Fruit fly (Drosophila melanogaster) whole organism, embryonic: ENCODE data around the gene CG7860.
A peak's percentile ranks its signal among the peaks of the same experiment; 100 is the strongest.

Source experiments
- CG10147 ChIP-seq: fragments of 200-800 bp; sonication (Bioruptor generic); optimal IDR thresholded peaks from 2 replicates; lab custom pipeline; 2019; ENCODE audit warnings: missing biosample characterization, mild to moderate bottlenecking, missing genetic modification characterization, moderate library complexity
- CG10654 ChIP-seq: fragments of 200-800 bp; sonication (Bioruptor generic); optimal IDR thresholded peaks from 2 replicates; lab custom pipeline; 2016; ENCODE audit warnings: missing biosample characterization, missing genetic modification characterization
- CG11695 ChIP-seq: fragments of 200-800 bp; sonication (Bioruptor generic); IDR thresholded peaks from 3 replicates; pipeline ENCODE4 v1.3.6; 2022; ENCODE audit warnings: missing biosample characterization, missing genetic modification characterization
- CG11696 ChIP-seq: fragments of 200-800 bp; sonication (Bioruptor generic); IDR thresholded peaks from 2 replicates; pipeline ENCODE4 v1.3.6; 2022; ENCODE audit warnings: missing biosample characterization, missing genetic modification characterization
- CG11723 ChIP-seq: fragments of 200-800 bp; sonication (Bioruptor generic); optimal IDR thresholded peaks from 2 replicates; lab custom pipeline; 2017; ENCODE audit warnings: missing biosample characterization, mild to moderate bottlenecking, missing genetic modification characterization
- CG12942 ChIP-seq: fragments of 200-800 bp; sonication (Bioruptor generic); optimal IDR thresholded peaks from 3 replicates; lab custom pipeline; 2016; ENCODE audit warnings: missing biosample characterization, missing genetic modification characterization
- CG13287 ChIP-seq: fragments of 200-800 bp; sonication (Bioruptor generic); IDR thresholded peaks from 2 replicates; pipeline ENCODE4 v1.3.6; 2022; ENCODE audit warnings: missing biosample characterization, missing genetic modification characterization; ENCODE audit not compliant: partially characterized antibody
- CG13775 ChIP-seq: fragments of 200-800 bp; sonication (Bioruptor generic); optimal IDR thresholded peaks from 3 replicates; lab custom pipeline; 2017; ENCODE audit warnings: missing biosample characterization, mild to moderate bottlenecking, missing genetic modification characterization
- CG14965 ChIP-seq: fragments of 200-800 bp; sonication (Bioruptor generic); optimal IDR thresholded peaks from 2 replicates; lab custom pipeline; 2016; ENCODE audit warnings: missing biosample characterization, missing genetic modification characterization, borderline replicate concordance
- CG1603 ChIP-seq: fragments of 200-800 bp; sonication (Bioruptor generic); optimal IDR thresholded peaks from 2 replicates; lab custom pipeline; 2019; ENCODE audit warnings: missing biosample characterization, mild to moderate bottlenecking, missing genetic modification characterization, moderate library complexity
- CG18011 ChIP-seq: fragments of 200-800 bp; sonication (Bioruptor generic); optimal IDR thresholded peaks from 2 replicates; lab custom pipeline; 2017; ENCODE audit warnings: missing biosample characterization, missing genetic modification characterization, mild to moderate bottlenecking, moderate library complexity, missing genotype
- CG18262 ChIP-seq: fragments of 200-800 bp; optimal IDR thresholded peaks from 3 replicates; lab custom pipeline; 2019; ENCODE audit warnings: missing biosample characterization, mild to moderate bottlenecking, missing genetic modification characterization, moderate library complexity
- CG33557 ChIP-seq: fragments of 200-800 bp; sonication (Bioruptor generic); optimal IDR thresholded peaks from 2 replicates; lab custom pipeline; 2019; ENCODE audit warnings: missing biosample characterization, mild to moderate bottlenecking, missing genetic modification characterization, moderate library complexity
- CG3995 ChIP-seq: fragments of 200-800 bp; sonication (Bioruptor generic); optimal IDR thresholded peaks from 3 replicates; lab custom pipeline; 2016; ENCODE audit warnings: missing biosample characterization, missing genetic modification characterization
- CG4820 ChIP-seq: fragments of 200-800 bp; sonication (Bioruptor generic); optimal IDR thresholded peaks from 3 replicates; lab custom pipeline; 2016; ENCODE audit warnings: missing biosample characterization, missing genetic modification characterization
- CG6854 ChIP-seq: fragments of 200-800 bp; sonication (Bioruptor generic); optimal IDR thresholded peaks from 3 replicates; lab custom pipeline; 2017; ENCODE audit warnings: missing biosample characterization, mild to moderate bottlenecking, missing genetic modification characterization
- Dek ChIP-seq: fragments of 200-800 bp; sonication (Bioruptor generic); optimal IDR thresholded peaks from 3 replicates; lab custom pipeline; 2019; ENCODE audit warnings: missing biosample characterization, mild to moderate bottlenecking, missing genetic modification characterization, moderate library complexity
- Fer1 ChIP-seq: fragments of 200-800 bp; sonication (Bioruptor generic); optimal IDR thresholded peaks from 2 replicates; lab custom pipeline; 2017; ENCODE audit warnings: missing biosample characterization, mild to moderate bottlenecking, missing genetic modification characterization
- Fer3 ChIP-seq: fragments of 200-800 bp; sonication (Bioruptor generic); optimal IDR thresholded peaks from 2 replicates; lab custom pipeline; 2018; ENCODE audit warnings: missing biosample characterization, mild to moderate bottlenecking, missing genetic modification characterization, moderate library complexity
- H15 ChIP-seq: fragments of 200-800 bp; sonication (Bioruptor generic); IDR thresholded peaks from 3 replicates; pipeline ENCODE4 v1.3.6; 2022; ENCODE audit warnings: missing biosample characterization, missing genetic modification characterization
- Hmr ChIP-seq: fragments of 200-800 bp; sonication (Bioruptor generic); optimal IDR thresholded peaks from 3 replicates; lab custom pipeline; 2017; ENCODE audit warnings: mild to moderate bottlenecking, missing biosample characterization, missing genetic modification reagents, missing genetic modification characterization
- Hr78 ChIP-seq, 2 experiments: fragments of 200-800 bp in 1 of 2; fragments of >200 bp in 1 of 2; sonication (Bioruptor generic) in 1 of 2; optimal IDR thresholded peaks; 2 replicates each; lab custom pipeline; 2017 to 2019; ENCODE audit warnings: missing biosample characterization in 2 of 2, missing genetic modification characterization in 2 of 2, mild to moderate bottlenecking in 1 of 2, moderate library complexity in 1 of 2
- Mes4 ChIP-seq: fragments of 200-800 bp; sonication (Bioruptor generic); optimal IDR thresholded peaks from 2 replicates; lab custom pipeline; 2016; ENCODE audit warnings: missing biosample characterization, missing genetic modification characterization
- Myb ChIP-seq: fragments of 200-800 bp; sonication (Bioruptor generic); optimal IDR thresholded peaks from 2 replicates; lab custom pipeline; 2016; ENCODE audit warnings: missing biosample characterization, missing genetic modification characterization
- Neu2 ChIP-seq: fragments of 200-800 bp; sonication (Bioruptor generic); optimal IDR thresholded peaks from 3 replicates; lab custom pipeline; 2016; ENCODE audit warnings: missing biosample characterization, missing genetic modification characterization, borderline replicate concordance
- Oaz ChIP-seq: fragments of 200-800 bp; sonication (Bioruptor generic); IDR thresholded peaks from 2 replicates; pipeline ENCODE4 v1.3.6; 2022; ENCODE audit warnings: missing biosample characterization, missing genetic modification characterization
- Ravus ChIP-seq: fragments of 200-800 bp; sonication (Bioruptor generic); IDR thresholded peaks from 2 replicates; pipeline ENCODE4 v1.3.6; 2022; ENCODE audit warnings: missing biosample characterization, missing genetic modification characterization
- Sin3A ChIP-seq: fragments of >200 bp; optimal IDR thresholded peaks from 2 replicates; lab custom pipeline; 2018
- Ssrp ChIP-seq: fragments of 200-800 bp; sonication (Bioruptor generic); optimal IDR thresholded peaks from 2 replicates; lab custom pipeline; 2018; ENCODE audit warnings: missing biosample characterization, mild to moderate bottlenecking, missing genetic modification characterization, moderate library complexity
- Tbp ChIP-seq: fragments of >200 bp; optimal IDR thresholded peaks from 2 replicates; lab custom pipeline; 2018; ENCODE audit warnings: missing biosample characterization, missing genetic modification characterization
- Xbp1 ChIP-seq: fragments of 200-800 bp; sonication (Bioruptor generic); optimal IDR thresholded peaks from 3 replicates; lab custom pipeline; 2016; ENCODE audit warnings: missing biosample characterization, mild to moderate bottlenecking, missing genetic modification characterization
- bbx ChIP-seq: fragments of 200-800 bp; sonication (Bioruptor generic); IDR thresholded peaks from 2 replicates; pipeline ENCODE4 v1.3.6; 2022; ENCODE audit warnings: missing biosample characterization, missing genetic modification characterization; ENCODE audit not compliant: partially characterized antibody
- da ChIP-seq: fragments of 200-800 bp; sonication (Bioruptor generic); optimal IDR thresholded peaks from 2 replicates; lab custom pipeline; 2016; ENCODE audit warnings: missing biosample characterization, missing genetic modification characterization
- dimm ChIP-seq: fragments of 200-800 bp; sonication (Bioruptor generic); IDR thresholded peaks from 2 replicates; pipeline ENCODE4 v1.3.6; 2022; ENCODE audit warnings: missing biosample characterization, missing genetic modification characterization
- dmrt99B ChIP-seq: fragments of 200-800 bp; sonication (Bioruptor generic); optimal IDR thresholded peaks from 2 replicates; lab custom pipeline; 2018; ENCODE audit warnings: missing biosample characterization, mild to moderate bottlenecking, missing genetic modification characterization, moderate library complexity
- dpn ChIP-seq, 2 experiments: fragments of 200-800 bp; sonication (Bioruptor generic); optimal IDR thresholded peaks; 3 replicates each; lab custom pipeline; 2016; ENCODE audit warnings: missing biosample characterization in 2 of 2, missing genetic modification characterization in 2 of 2
- dysf ChIP-seq: fragments of 200-800 bp; sonication (Bioruptor generic); IDR thresholded peaks from 3 replicates; pipeline ENCODE4 v1.3.6; 2022; ENCODE audit warnings: missing biosample characterization, missing genetic modification characterization
- grn ChIP-seq: fragments of 200-800 bp; sonication (Bioruptor generic); optimal IDR thresholded peaks from 3 replicates; lab custom pipeline; 2017; ENCODE audit warnings: missing biosample characterization, missing genetic modification characterization
- gsb-n ChIP-seq: fragments of 200-800 bp; sonication (Bioruptor generic); optimal IDR thresholded peaks from 3 replicates; lab custom pipeline; 2018; ENCODE audit warnings: missing biosample characterization, mild to moderate bottlenecking, missing genetic modification characterization
- klu ChIP-seq: fragments of 200-800 bp; sonication (Bioruptor generic); IDR thresholded peaks from 2 replicates; pipeline ENCODE4 v1.3.6; 2022; ENCODE audit warnings: missing biosample characterization, missing genetic modification characterization
- nau ChIP-seq: fragments of 200-800 bp; sonication (Bioruptor generic); optimal IDR thresholded peaks from 3 replicates; lab custom pipeline; 2017; ENCODE audit warnings: missing biosample characterization, mild to moderate bottlenecking, missing genetic modification characterization, missing genetic modification reagents
- pb ChIP-seq: fragments of 200-800 bp; sonication (Bioruptor generic); optimal IDR thresholded peaks from 3 replicates; lab custom pipeline; 2016; ENCODE audit warnings: missing biosample characterization, missing genetic modification characterization
- peb ChIP-seq: fragments of 200-800 bp; sonication (Bioruptor generic); IDR thresholded peaks from 2 replicates; pipeline ENCODE4 v1.3.6; 2022; ENCODE audit warnings: missing biosample characterization, missing genetic modification characterization
- row ChIP-seq: fragments of 200-800 bp; sonication (Bioruptor generic); IDR thresholded peaks from 3 replicates; pipeline ENCODE4 v1.3.6; 2022; ENCODE audit warnings: missing biosample characterization, missing genetic modification characterization
- sens ChIP-seq: fragments of 200-800 bp; sonication (Bioruptor generic); peaks from one replicate; lab custom pipeline; 2016; ENCODE audit warnings: missing biosample characterization, missing genetic modification characterization
- slbo ChIP-seq: fragments of 200-800 bp; sonication (Bioruptor generic); IDR thresholded peaks from 2 replicates; pipeline ENCODE4 v1.3.6; 2022; ENCODE audit warnings: missing biosample characterization, missing genetic modification characterization
- slou ChIP-seq: fragments of 200-800 bp; sonication (Bioruptor generic); optimal IDR thresholded peaks from 3 replicates; lab custom pipeline; 2016; ENCODE audit warnings: missing biosample characterization, missing genetic modification characterization
- sug ChIP-seq: fragments of 200-800 bp; optimal IDR thresholded peaks from 2 replicates; lab custom pipeline; 2019; ENCODE audit warnings: missing biosample characterization, mild to moderate bottlenecking, missing genetic modification characterization, moderate library complexity
- twi ChIP-seq: fragments of 200-800 bp; optimal IDR thresholded peaks from 2 replicates; lab custom pipeline; 2019; ENCODE audit warnings: missing biosample characterization, mild to moderate bottlenecking, missing genetic modification characterization, moderate library complexity
- vnd ChIP-seq: fragments of 200-800 bp; sonication (Bioruptor generic); IDR thresholded peaks from 3 replicates; pipeline ENCODE4 v1.3.6; 2022; ENCODE audit warnings: missing biosample characterization, missing genetic modification characterization; ENCODE audit not compliant: partially characterized antibody

CG7860 gene

dm6 chrX:15618953-15619630 is 50.3 kb downstream of the CG7860 start (continued):
- TF ChIP-seq H15 (GFP tag; lab: Robert Waterston, UW): peak; percentile 79
- peak; percentile 84 for TF ChIP-seq CG4820
- TF ChIP-seq CG6854: peak; percentile 21
- TF ChIP-seq CG3995 (GFP tag; lab: Kevin White, UChicago): peak; percentile 20
- TF ChIP-seq grn (GFP tag; lab: Kevin White, UChicago): peak; percentile 88
- peak; percentile 87 for TF ChIP-seq CG10654 (GFP tag; lab: Kevin White, UChicago)
- peak; percentile 53 for TF ChIP-seq Mes4 (GFP tag; lab: Kevin White, UChicago)
- TF ChIP-seq CG10147 (GFP tag; lab: Kevin White, UChicago): peak; percentile 61
- peak; percentile 51 for TF ChIP-seq da (GFP tag; lab: Kevin White, UChicago)
- peak; percentile 78 for TF ChIP-seq Fer1 (GFP tag; lab: Kevin White, UChicago)
- no peak for TF ChIP-seq CG13287 (GFP tag; lab: Robert Waterston, UW)
- peak; percentile 62 for TF ChIP-seq Oaz (GFP tag; lab: Robert Waterston, UW)
- TF ChIP-seq klu (GFP tag; lab: Robert Waterston, UW): peak; percentile 52; the same call in 1 of the 2 replicates
- TF ChIP-seq Fer3: peak; percentile 71

- TF ChIP-seq row (no peak), dimm (GFP tag; lab: Robert Waterston, UW) (no peak), Xbp1 (GFP tag; lab: Kevin White, UChicago) (no peak), slou (GFP tag; lab: Kevin White, UChicago) (no peak), Myb (GFP tag; lab: Kevin White, UChicago) (no peak), sens (no peak), CG13775 (GFP tag; lab: Kevin White, UChicago) (no peak), twi (tag; lab: Kevin White, UChicago) (no peak), CG18262 (tag; lab: Kevin White, UChicago) (peak; percentile 11), dmrt99B (tag; lab: Kevin White, UChicago) (peak; percentile 3), CG11696 (0 out of 2 replicates have a peak, but pooled peaks have one; percentile 5), dysf (GFP tag; lab: Robert Waterston, UW) (no peak), Ssrp (tag; lab: Kevin White, UChicago) (no peak), nau (no peak), Sin3A (no peak), slbo (GFP tag; lab: Robert Waterston, UW) (no peak), Hmr (GFP tag; lab: Kevin White, UChicago) (no peak), Dek (no peak), sug (peak; percentile 52), bbx (no peak), CG12942 (GFP tag; lab: Kevin White, UChicago) (no peak), Ravus (GFP tag; lab: Robert Waterston, UW) (no peak), gsb-n (no peak), peb (GFP tag; lab: Robert Waterston, UW) (no peak), CG1603 (tag; lab: Kevin White, UChicago) (peak; percentile 50), CG11695 (GFP tag; lab: Robert Waterston, UW) (no peak), dpn (GFP tag; optimal IDR thresholded peaks at IDR 0.05; lab: Kevin White, UChicago) (no peak), Hr78 (GFP tag; optimal IDR thresholded peaks at IDR 0.05; lab: Kevin White, UChicago) (peak in 1 of 2 experiments; percentile 85), pb (GFP tag; lab: Kevin White, UChicago) (no peak), CG14965 (GFP tag; lab: Kevin White, UChicago) (no peak), CG18011 (GFP tag; lab: Kevin White, UChicago) (no peak), Neu2 (GFP tag; lab: Kevin White, UChicago) (no peak), vnd (GFP tag; lab: Robert Waterston, UW) (no peak), Tbp (GFP tag; lab: Kevin White, UChicago) (no peak), CG11723 (GFP tag; lab: Kevin White, UChicago) (no peak), CG33557 (no peak)
Measured at dm6 chrX:15619631-15619960, 50.8 kb downstream of the CG7860 start.
